Fruit fly (Drosophila melanogaster): ENCODE data around the gene CG11134.

The CG11134 gene

DNA sequence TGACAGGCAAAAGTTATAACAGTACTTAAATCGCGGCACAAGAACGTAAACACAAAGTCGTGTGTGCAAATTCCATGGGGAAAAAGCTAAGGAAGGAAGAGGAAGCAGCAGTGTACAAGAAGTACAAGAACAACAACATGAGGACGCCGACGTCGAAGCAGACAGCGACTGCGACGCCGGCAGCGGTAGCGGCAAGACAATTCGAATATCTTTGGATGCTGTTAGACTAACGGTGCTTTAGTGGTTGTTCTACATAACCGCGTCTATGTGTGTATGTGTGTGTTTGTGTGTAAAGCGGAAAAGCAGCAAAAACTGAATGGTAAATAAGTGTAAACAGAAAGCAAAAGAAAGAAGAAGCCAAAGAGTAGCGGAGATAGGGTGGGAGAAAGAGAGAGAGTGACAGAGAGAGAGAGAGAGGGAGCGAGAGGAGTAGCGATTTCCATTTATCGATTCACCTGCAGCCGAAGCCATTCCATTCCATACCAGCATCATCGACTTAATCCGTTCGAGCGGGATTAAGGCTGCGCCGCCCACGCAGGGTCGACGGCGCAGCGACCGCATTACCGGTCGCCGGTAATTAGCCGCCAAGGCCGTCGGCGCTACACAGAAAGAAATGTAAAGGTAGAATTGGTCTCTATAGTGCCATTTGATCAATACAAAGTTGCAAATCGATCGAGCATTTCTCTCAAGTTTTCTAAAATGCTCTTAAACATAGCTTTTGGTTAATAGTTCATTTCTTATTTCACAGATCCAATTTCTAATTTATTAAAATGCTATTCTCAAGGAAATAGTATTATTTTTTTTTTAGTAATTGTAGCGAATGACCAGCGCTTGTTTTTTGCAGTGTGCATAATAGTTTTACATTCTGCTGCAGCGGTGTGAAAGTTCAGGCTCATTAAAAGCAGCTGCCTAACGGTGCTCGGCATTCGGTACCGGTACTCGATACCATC lies 46.5 kb downstream of the CG11134 start (continued):
- TF ChIP-seq Eip74EF (GFP tag; optimal IDR thresholded peaks at IDR 0.05) (peak in 1 of 2 experiments; percentile 15), sisA (GFP tag; IDR thresholded peaks at IDR 0.05) (peak; percentile 59), Myb (GFP tag; optimal IDR thresholded peaks at IDR 0.05) (peak; percentile 1), CG16779 (GFP tag; IDR thresholded peaks at IDR 0.05) (no peak), ci (GFP tag; IDR thresholded peaks at IDR 0.05) (peak; percentile 36; the same call in 1 of the 3 replicates), dati (GFP tag; IDR thresholded peaks at IDR 0.05) (no peak), gem (tag; optimal IDR thresholded peaks at IDR 0.05) (peak; percentile 78), sim (GFP tag; IDR thresholded peaks at IDR 0.05) (no peak), CG10979 (tag; optimal IDR thresholded peaks at IDR 0.05) (peak; percentile 74), pfk (GFP tag; optimal IDR thresholded peaks at IDR 0.05) (no peak), CG1832 (GFP tag; optimal IDR thresholded peaks at IDR 0.05) (peak; percentile 58), Trl (optimal IDR thresholded peaks at IDR 0.05) (peak; percentile 49 to 63), Trl (GFP tag; optimal IDR thresholded peaks at IDR 0.05) (no peak), lilli (GFP tag; optimal IDR thresholded peaks at IDR 0.05) (peak; percentile 49), CG31365 (tag; optimal IDR thresholded peaks at IDR 0.05) (no peak), sug (tag; optimal IDR thresholded peaks at IDR 0.05) (no peak), CkIIα-i1 (GFP tag; IDR thresholded peaks at IDR 0.05) (no peak), unpg (GFP tag; optimal IDR thresholded peaks at IDR 0.05) (peak; percentile 67), kah (GFP tag; optimal IDR thresholded peaks at IDR 0.05) (no peak), usp (GFP tag; optimal IDR thresholded peaks at IDR 0.05) (no peak), B-H2 (GFP tag; optimal IDR thresholded peaks at IDR 0.05) (no peak), CG11085 (GFP tag; IDR thresholded peaks at IDR 0.05) (no peak), CG8765 (GFP tag; IDR thresholded peaks at IDR 0.05) (no peak), so (GFP tag; IDR thresholded peaks at IDR 0.05) (peak; percentile 38; the same call in 1 of the 3 replicates), Antp (GFP tag; optimal IDR thresholded peaks at IDR 0.05) (peak; percentile 11), Ravus (GFP tag; IDR thresholded peaks at IDR 0.05) (no peak), abd-A (tag; optimal IDR thresholded peaks at IDR 0.05) (peak; percentile 50), CG4424 (GFP tag; optimal IDR thresholded peaks at IDR 0.05) (peak; percentile 59), H15 (GFP tag; IDR thresholded peaks at IDR 0.05) (no peak), Nf-YC (tag; optimal IDR thresholded peaks at IDR 0.05) (no peak), Dad (GFP tag; optimal IDR thresholded peaks at IDR 0.05) (no peak), CG5180 (GFP tag; optimal IDR thresholded peaks at IDR 0.05) (peak; percentile 44), CG7357 (GFP tag; IDR thresholded peaks at IDR 0.05) (no peak), psq (GFP tag; optimal IDR thresholded peaks at IDR 0.05) (peak; percentile 31), hb (GFP tag; IDR thresholded peaks at IDR 0.05; ENCODE audit: partially characterized antibody) (no peak), D19A (tag; optimal IDR thresholded peaks at IDR 0.05) (peak; percentile 36), Nf-YA (GFP tag; IDR thresholded peaks at IDR 0.05) (no peak), grau (tag; optimal IDR thresholded peaks at IDR 0.05) (peak; percentile 49), Lim3 (GFP tag; IDR thresholded peaks at IDR 0.05) (no peak), CG16863 (GFP tag; optimal IDR thresholded peaks at IDR 0.05) (peak; percentile 54), crol (GFP tag; IDR thresholded peaks at IDR 0.05) (no peak), Gug (GFP tag; IDR thresholded peaks at IDR 0.05) (no peak), CG30431 (GFP tag; optimal IDR thresholded peaks at IDR 0.05) (no peak), Sry-β (GFP tag; optimal IDR thresholded peaks at IDR 0.05) (no peak), caup (GFP tag; optimal IDR thresholded peaks at IDR 0.05; ENCODE audit: severe bottlenecking) (no peak), ab (GFP tag; optimal IDR thresholded peaks at IDR 0.05) (no peak), Sin3A (optimal IDR thresholded peaks at IDR 0.05) (no peak), CG11723 (GFP tag; optimal IDR thresholded peaks at IDR 0.05) (peak; percentile 10), CG8281 (tag; optimal IDR thresholded peaks at IDR 0.05) (peak; percentile 32), Awh (GFP tag; IDR thresholded peaks at IDR 0.05) (no peak)

Data from whole organism, embryonic.